Worm (Caenorhabditis elegans) whole organism, late embryonic: Measurements from ENCODE around the gene nspd-9.

Experiments used
- ceh-9 ChIP-seq: sonication (generic microtip); optimal IDR thresholded peaks from 2 replicates; lab custom pipeline; 2016; ENCODE audit warnings: mild to moderate bottlenecking, missing genetic modification characterization, inconsistent platforms, missing compliant biosample characterization
- fkh-10 ChIP-seq: fragments of 150-350 bp; optimal IDR thresholded peaks from 2 replicates; lab custom pipeline; 2014; ENCODE audit warnings: missing biosample characterization, missing genetic modification reagents, missing genetic modification characterization

- no peak for TF ChIP-seq fkh-10 (GFP tag; lab: Kevin White, UChicago)
- TF ChIP-seq ceh-9 (tag; lab: Kevin White, UChicago) = no peak
Measured at ce11 chrIII:4809526-4810153, 20.5 kb downstream of the nspd-9 start, which contains the start of gene pal-1.
